Fruit fly (Drosophila melanogaster): ENCODE data around the gene BicD.

DNA sequence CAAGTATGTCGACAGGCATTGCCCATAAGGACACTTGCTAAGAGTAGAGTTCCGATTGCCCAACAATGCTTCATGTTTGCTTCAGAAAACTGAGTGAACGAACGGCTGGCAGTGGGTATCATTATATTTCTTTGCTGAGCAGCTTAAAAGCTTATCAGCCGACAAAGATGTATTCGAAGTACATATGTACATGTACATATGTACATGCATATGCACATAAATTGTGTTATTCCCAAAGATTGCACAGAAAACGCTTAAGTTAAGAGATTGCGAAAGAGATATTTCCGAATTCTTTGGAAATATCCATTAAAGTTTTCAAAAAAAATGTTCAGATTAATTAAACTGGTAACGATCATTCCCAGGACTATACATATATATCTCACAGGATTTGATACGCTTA lies 17.2 kb downstream of the BicD start, which contains the start of gene SPH93:
- TF ChIP-seq psq (optimal IDR thresholded peaks at IDR 0.05), result no peak
- no peak for TF ChIP-seq usp (GFP tag; optimal IDR thresholded peaks at IDR 0.05)
